Fruit fly (Drosophila melanogaster) whole organism, embryonic: ENCODE data around the gene Rlb1.
A peak's percentile ranks its signal among the peaks of the same experiment; 100 is the strongest.

Experiments
- Blimp-1 ChIP-seq: fragments of 200-800 bp; sonication (Bioruptor generic); optimal IDR thresholded peaks from 3 replicates; lab custom pipeline; 2018; ENCODE audit warnings: missing biosample characterization, missing genetic modification characterization, mild to moderate bottlenecking, moderate library complexity, missing genetic modification reagents
- Bteb2 ChIP-seq: fragments of 200-800 bp; sonication (Bioruptor generic); optimal IDR thresholded peaks from 2 replicates; lab custom pipeline; 2016; ENCODE audit warnings: missing biosample characterization, missing genetic modification characterization
- CG10431 ChIP-seq: fragments of 200-800 bp; sonication (Bioruptor generic); optimal IDR thresholded peaks from 3 replicates; lab custom pipeline; 2018; ENCODE audit warnings: missing biosample characterization, mild to moderate bottlenecking, missing genetic modification characterization
- CG12071 ChIP-seq: fragments of 200-800 bp; sonication (Bioruptor generic); optimal IDR thresholded peaks from 3 replicates; lab custom pipeline; 2018; ENCODE audit warnings: missing biosample characterization, mild to moderate bottlenecking, missing genetic modification characterization
- CG12942 ChIP-seq: fragments of 200-800 bp; sonication (Bioruptor generic); optimal IDR thresholded peaks from 3 replicates; lab custom pipeline; 2016; ENCODE audit warnings: missing biosample characterization, missing genetic modification characterization
- CG13296 ChIP-seq: fragments of 200-800 bp; sonication (Bioruptor generic); optimal IDR thresholded peaks from 3 replicates; lab custom pipeline; 2018; ENCODE audit warnings: missing biosample characterization, mild to moderate bottlenecking, missing genetic modification characterization
- CG13424 ChIP-seq: fragments of 200-800 bp; sonication (Bioruptor generic); optimal IDR thresholded peaks from 2 replicates; lab custom pipeline; 2019; ENCODE audit warnings: missing biosample characterization, mild to moderate bottlenecking, missing genetic modification characterization, moderate library complexity
- CG17186 ChIP-seq: fragments of 200-800 bp; sonication (Bioruptor generic); optimal IDR thresholded peaks from 3 replicates; lab custom pipeline; 2017; ENCODE audit warnings: missing biosample characterization, missing genetic modification reagents, missing genetic modification characterization
- CG1832 ChIP-seq: fragments of 200-800 bp; sonication (Bioruptor generic); optimal IDR thresholded peaks from 2 replicates; lab custom pipeline; 2017; ENCODE audit warnings: missing biosample characterization, mild to moderate bottlenecking, missing genetic modification characterization, inconsistent platforms
- CG18599 ChIP-seq: fragments of 200-800 bp; sonication (Bioruptor generic); optimal IDR thresholded peaks from 3 replicates; lab custom pipeline; 2017; ENCODE audit warnings: missing biosample characterization, missing genetic modification characterization, mild to moderate bottlenecking, moderate library complexity, missing genetic modification reagents
- CG2199 ChIP-seq: fragments of 200-800 bp; sonication (Bioruptor generic); IDR thresholded peaks from 3 replicates; pipeline ENCODE4 v1.3.6; 2022; ENCODE audit warnings: missing biosample characterization, missing genetic modification characterization
- CG2678 ChIP-seq: fragments of 200-800 bp; sonication (Bioruptor generic); optimal IDR thresholded peaks from 3 replicates; lab custom pipeline; 2019; ENCODE audit warnings: missing biosample characterization, mild to moderate bottlenecking, missing genetic modification characterization, moderate library complexity
- CG6175 ChIP-seq: fragments of 200-800 bp; sonication (Bioruptor generic); IDR thresholded peaks from 3 replicates; pipeline ENCODE4 v1.3.6; 2022; ENCODE audit warnings: missing biosample characterization, missing genetic modification characterization
- CG6254 ChIP-seq: fragments of 200-800 bp; sonication (Bioruptor generic); optimal IDR thresholded peaks from 3 replicates; lab custom pipeline; 2017; ENCODE audit warnings: mild to moderate bottlenecking, missing biosample characterization, missing genetic modification reagents, missing genetic modification characterization
- CG8478 ChIP-seq: fragments of >200 bp; optimal IDR thresholded peaks from 2 replicates; lab custom pipeline; 2018
- CG8924 ChIP-seq: fragments of 200-800 bp; optimal IDR thresholded peaks from 3 replicates; lab custom pipeline; 2019; ENCODE audit warnings: missing biosample characterization, mild to moderate bottlenecking, missing genetic modification characterization, moderate library complexity
- Dll ChIP-seq: fragments of 200-800 bp; sonication (Bioruptor generic); IDR thresholded peaks from 4 replicates; pipeline ENCODE4 v1.3.6; 2022; ENCODE audit warnings: missing biosample characterization, missing genetic modification characterization; ENCODE audit not compliant: partially characterized antibody
- Max ChIP-seq: fragments of 200-800 bp; sonication (Bioruptor generic); optimal IDR thresholded peaks from 2 replicates; lab custom pipeline; 2016; ENCODE audit warnings: missing biosample characterization, mild to moderate bottlenecking, missing genetic modification characterization
- Meics ChIP-seq: fragments of 200-800 bp; sonication (Bioruptor generic); optimal IDR thresholded peaks from 2 replicates; lab custom pipeline; 2017; ENCODE audit warnings: missing biosample characterization, mild to moderate bottlenecking, missing genetic modification characterization
- Pdp1 ChIP-seq, 2 experiments: fragments of 200-800 bp; sonication (Bioruptor generic); optimal IDR thresholded peaks; 3 replicates each; lab custom pipeline; 2016; ENCODE audit warnings: missing biosample characterization in 2 of 2, missing genetic modification characterization in 2 of 2, mild to moderate bottlenecking in 1 of 2, moderate library complexity in 1 of 2
- Ravus ChIP-seq: fragments of 200-800 bp; sonication (Bioruptor generic); IDR thresholded peaks from 2 replicates; pipeline ENCODE4 v1.3.6; 2022; ENCODE audit warnings: missing biosample characterization, missing genetic modification characterization
- ab ChIP-seq: fragments of 200-800 bp; sonication (Bioruptor generic); optimal IDR thresholded peaks from 2 replicates; lab custom pipeline; 2016; ENCODE audit warnings: missing biosample characterization, missing genetic modification characterization
- ato ChIP-seq: fragments of 200-800 bp; sonication (Bioruptor generic); IDR thresholded peaks from 2 replicates; pipeline ENCODE4 v1.3.6; 2022; ENCODE audit warnings: missing biosample characterization, missing genetic modification characterization; ENCODE audit not compliant: partially characterized antibody
- bigmax ChIP-seq: fragments of 200-800 bp; sonication (Bioruptor generic); optimal IDR thresholded peaks from 2 replicates; lab custom pipeline; 2018; ENCODE audit warnings: missing biosample characterization, mild to moderate bottlenecking, missing genetic modification characterization
- cato ChIP-seq: fragments of 200-800 bp; sonication (Bioruptor generic); optimal IDR thresholded peaks from 2 replicates; lab custom pipeline; 2016; ENCODE audit warnings: missing biosample characterization, missing genetic modification characterization, borderline replicate concordance
- chinmo ChIP-seq: fragments of 200-800 bp; sonication (Bioruptor generic); IDR thresholded peaks from 4 replicates; pipeline ENCODE4 v1.3.6; 2022; ENCODE audit warnings: missing biosample characterization, missing genetic modification characterization; ENCODE audit not compliant: partially characterized antibody
- ems ChIP-seq: fragments of 200-800 bp; sonication (Bioruptor generic); optimal IDR thresholded peaks from 3 replicates; lab custom pipeline; 2016; ENCODE audit warnings: missing biosample characterization, missing genetic modification characterization
- fd102C ChIP-seq: fragments of 200-800 bp; sonication (Bioruptor generic); optimal IDR thresholded peaks from 2 replicates; lab custom pipeline; 2018; ENCODE audit warnings: missing biosample characterization, mild to moderate bottlenecking, missing genetic modification characterization, moderate library complexity
- gcm ChIP-seq: fragments of 200-800 bp; sonication (Bioruptor generic); optimal IDR thresholded peaks from 2 replicates; lab custom pipeline; 2019; ENCODE audit warnings: missing biosample characterization, mild to moderate bottlenecking, missing genetic modification characterization, moderate library complexity
- gem ChIP-seq: fragments of 200-800 bp; sonication (Bioruptor generic); optimal IDR thresholded peaks from 2 replicates; lab custom pipeline; 2019; ENCODE audit warnings: missing biosample characterization, mild to moderate bottlenecking, missing genetic modification characterization, moderate library complexity
- grau ChIP-seq: fragments of 200-800 bp; optimal IDR thresholded peaks from 3 replicates; lab custom pipeline; 2019; ENCODE audit warnings: missing biosample characterization, mild to moderate bottlenecking, missing genetic modification characterization, moderate library complexity
- lmd ChIP-seq: fragments of 200-800 bp; sonication (Bioruptor generic); IDR thresholded peaks from 2 replicates; pipeline ENCODE4 v1.3.6; 2022; ENCODE audit warnings: missing biosample characterization, missing genetic modification characterization
- lola ChIP-seq, 3 experiments: fragments of >200 bp in 2 of 3; fragments of 200-800 bp in 1 of 3; sonication (Bioruptor generic) in 1 of 3; optimal IDR thresholded peaks; 2 replicates each; lab custom pipeline; 2017 to 2019; ENCODE audit warnings: missing biosample characterization in 3 of 3, missing genetic modification characterization in 3 of 3, mild to moderate bottlenecking in 1 of 3, moderate library complexity in 1 of 3
- sens ChIP-seq: fragments of 200-800 bp; sonication (Bioruptor generic); peaks from one replicate; lab custom pipeline; 2016; ENCODE audit warnings: missing biosample characterization, missing genetic modification characterization
- ssp ChIP-seq: fragments of 200-800 bp; sonication (Bioruptor generic); IDR thresholded peaks from 2 replicates; pipeline ENCODE4 v1.3.6; 2022; ENCODE audit warnings: missing biosample characterization, missing genetic modification characterization
- usp ChIP-seq: fragments of >200 bp; optimal IDR thresholded peaks from 2 replicates; lab custom pipeline; 2017; ENCODE audit warnings: missing biosample characterization, missing genetic modification characterization

The Rlb1 gene

DNA sequence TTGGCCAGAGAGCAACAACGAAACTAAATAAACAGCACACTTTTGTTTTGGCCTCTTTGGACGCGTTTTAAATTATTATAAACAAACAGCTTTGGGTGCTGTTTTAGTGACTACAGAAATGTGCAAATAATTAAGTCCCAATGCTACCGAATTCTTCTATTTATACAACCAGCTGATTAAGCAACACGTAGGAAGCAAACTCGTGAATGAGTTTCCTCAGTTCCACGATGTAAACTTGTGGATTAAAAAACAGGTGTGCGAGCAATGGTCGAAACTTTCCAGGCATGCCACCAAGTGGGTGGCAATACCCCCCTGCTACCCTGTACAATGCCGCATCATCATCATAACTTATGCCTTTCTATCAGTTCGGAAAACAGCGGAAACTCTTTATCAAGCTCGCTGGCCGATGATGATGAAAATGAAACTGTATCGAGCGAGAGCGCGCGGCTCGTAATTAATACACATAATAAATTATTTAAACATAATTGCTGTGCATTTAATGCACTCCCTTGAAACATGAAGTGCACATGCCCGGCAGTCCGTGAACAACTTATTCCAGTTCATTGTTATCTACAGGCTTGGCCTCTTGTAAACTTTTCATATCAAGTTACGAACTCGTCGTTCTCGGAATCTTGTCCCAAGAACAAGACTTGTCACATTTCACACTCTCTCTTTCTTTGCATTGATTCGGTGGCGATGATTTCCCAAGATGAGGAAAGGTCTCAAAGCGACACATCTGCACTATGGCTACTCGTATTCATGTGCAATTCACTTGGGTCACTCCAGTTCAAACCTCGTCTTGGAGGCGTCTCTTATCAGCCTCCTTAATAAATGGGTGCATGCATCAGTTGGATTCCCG is 12.7 kb upstream of the Rlb1 start (continued):
- no peak for TF ChIP-seq gcm (GFP tag; lab: Kevin White, UChicago)
- no peak for TF ChIP-seq CG6175 (GFP tag; lab: Robert Waterston, UW)
- no peak for TF ChIP-seq CG10431 (GFP tag; lab: Kevin White, UChicago)
- TF ChIP-seq lola (GFP tag; optimal IDR thresholded peaks at IDR 0.05; lab: Kevin White, UChicago) = no peak
- no peak for TF ChIP-seq CG17186 (GFP tag; lab: Kevin White, UChicago)
- TF ChIP-seq Ravus (GFP tag; lab: Robert Waterston, UW) = no peak
- no peak for TF ChIP-seq fd102C (GFP tag; lab: Kevin White, UChicago)
- no peak for TF ChIP-seq CG13424 (tag; lab: Kevin White, UChicago)
- TF ChIP-seq grau (tag; lab: Kevin White, UChicago) = no peak
- no peak for TF ChIP-seq CG12942 (GFP tag; lab: Kevin White, UChicago)
- TF ChIP-seq gem (tag; lab: Kevin White, UChicago) = peak; percentile 4
- no peak for TF ChIP-seq ato (GFP tag; lab: Robert Waterston, UW)
- TF ChIP-seq CG2199 (GFP tag; lab: Robert Waterston, UW) = peak; percentile 34; the same call in 1 of the 3 replicates
- no peak for TF ChIP-seq cato (GFP tag; lab: Kevin White, UChicago)
- no peak for TF ChIP-seq CG8924 (tag; lab: Kevin White, UChicago)
- TF ChIP-seq CG1832 = no peak
- no peak for TF ChIP-seq Meics (GFP tag; lab: Kevin White, UChicago)
- peak; percentile 68 for TF ChIP-seq Blimp-1 (GFP tag; lab: Kevin White, UChicago)
- peak; percentile 19 for TF ChIP-seq CG18599 (GFP tag; lab: Kevin White, UChicago)
- TF ChIP-seq ems (GFP tag; lab: Kevin White, UChicago) = no peak
- TF ChIP-seq lmd = no peak
- TF ChIP-seq Bteb2 (GFP tag; lab: Kevin White, UChicago) = no peak
- TF ChIP-seq Max = no peak
- TF ChIP-seq Pdp1 (GFP tag; optimal IDR thresholded peaks at IDR 0.05; lab: Kevin White, UChicago) = peak in 1 of 2 experiments; percentile 55
- no peak for TF ChIP-seq ssp
- TF ChIP-seq CG13296 (GFP tag; lab: Kevin White, UChicago) = no peak
- peak; percentile 1 for TF ChIP-seq CG12071
- no peak for TF ChIP-seq chinmo
- TF ChIP-seq sens (GFP tag; lab: Kevin White, UChicago) = peak; percentile 11
- no peak for TF ChIP-seq Dll (GFP tag; lab: Robert Waterston, UW)
- no peak for TF ChIP-seq CG6254 (GFP tag; lab: Kevin White, UChicago)
- TF ChIP-seq ab (GFP tag; lab: Kevin White, UChicago) = no peak
- no peak for TF ChIP-seq bigmax (GFP tag; lab: Kevin White, UChicago)
- no peak for TF ChIP-seq CG2678 (tag; lab: Kevin White, UChicago)
- no peak for TF ChIP-seq CG8478 (lab: Kevin White, UChicago)
- TF ChIP-seq usp (GFP tag; lab: Kevin White, UChicago) = no peak
